Fruit fly (Drosophila melanogaster): ENCODE results near the gene CG43610.
A peak's percentile ranks its signal among the peaks of the same experiment; 100 is the strongest.

Gene CG43610

dm6 chr2L:6787029-6787972 is 11.7 kb upstream of the CG43610 start (continued):
- TF ChIP-seq net (GFP tag; optimal IDR thresholded peaks at IDR 0.05) (peak; percentile 95), CG11294 (GFP tag; IDR thresholded peaks at IDR 0.05) (peak; percentile 84), CG6854 (GFP tag; optimal IDR thresholded peaks at IDR 0.05) (peak; percentile 84), eg (GFP tag; IDR thresholded peaks at IDR 0.05) (peak; percentile 89), Sox102F (GFP tag; optimal IDR thresholded peaks at IDR 0.05) (peak; percentile 92), OdsH (GFP tag; optimal IDR thresholded peaks at IDR 0.05) (peak; percentile 96), dsx (GFP tag; optimal IDR thresholded peaks at IDR 0.05; ENCODE audit: poor library complexity, severe bottlenecking) (peak; percentile 85), fd85E (GFP tag; optimal IDR thresholded peaks at IDR 0.05) (peak; percentile 67), Sox14 (GFP tag; optimal IDR thresholded peaks at IDR 0.05) (peak; percentile 95), topi (GFP tag; optimal IDR thresholded peaks at IDR 0.05) (peak; percentile 95)

- TF ChIP-seq Eip78C (GFP tag), result peak; percentile 75
- peak; percentile 10 for TF ChIP-seq spab (GFP tag; optimal IDR thresholded peaks at IDR 0.05)
- peak; percentile 27 for TF ChIP-seq Sox102F (GFP tag; optimal IDR thresholded peaks at IDR 0.05)
- TF ChIP-seq eg (GFP tag; IDR thresholded peaks at IDR 0.05), result peak; percentile 67; the same call in 2 of the 3 replicates
- no peak for TF ChIP-seq ss (GFP tag; optimal IDR thresholded peaks at IDR 0.05)
- TF ChIP-seq lz (GFP tag; optimal IDR thresholded peaks at IDR 0.05), result peak; percentile 28
- peak; percentile 17 for TF ChIP-seq Sox15 (GFP tag; optimal IDR thresholded peaks at IDR 0.05)
- peak; percentile 64 for TF ChIP-seq Ets96B (tag; optimal IDR thresholded peaks at IDR 0.05)
- no peak for TF ChIP-seq Hr38 (GFP tag; optimal IDR thresholded peaks at IDR 0.05)
- TF ChIP-seq acj6 (GFP tag; optimal IDR thresholded peaks at IDR 0.05), result peak; percentile 52
- TF ChIP-seq CG10631 (GFP tag; optimal IDR thresholded peaks at IDR 0.05), result peak; percentile 54
- TF ChIP-seq fd59A (GFP tag; optimal IDR thresholded peaks at IDR 0.05), result peak; percentile 5
- TF ChIP-seq pdm3 (GFP tag; optimal IDR thresholded peaks at IDR 0.05), result peak; percentile 60
- TF ChIP-seq CG9139 (GFP tag; optimal IDR thresholded peaks at IDR 0.05), result no peak
- TF ChIP-seq Met (GFP tag; optimal IDR thresholded peaks at IDR 0.05), result peak; percentile 18
- TF ChIP-seq CG15336 (GFP tag; IDR thresholded peaks at IDR 0.05), result peak; percentile 76
- peak; percentile 59 for TF ChIP-seq dac (GFP tag; optimal IDR thresholded peaks at IDR 0.05)
- TF ChIP-seq CG10669 (GFP tag; optimal IDR thresholded peaks at IDR 0.05), result peak; percentile 57
- TF ChIP-seq CG34406 (GFP tag; optimal IDR thresholded peaks at IDR 0.05), result peak; percentile 34
- peak; percentile 52; the same call in 2 of the 3 replicates for TF ChIP-seq CG6163 (GFP tag; IDR thresholded peaks at IDR 0.05)
- TF ChIP-seq CG8119 (GFP tag; IDR thresholded peaks at IDR 0.05), result peak; percentile 72
- TF ChIP-seq fd85E (GFP tag; optimal IDR thresholded peaks at IDR 0.05), result no peak
- TF ChIP-seq achi (GFP tag; optimal IDR thresholded peaks at IDR 0.05), result peak; percentile 76
- peak; percentile 57 for TF ChIP-seq Hr39 (GFP tag; optimal IDR thresholded peaks at IDR 0.05)
- peak; percentile 67 for TF ChIP-seq OdsH (GFP tag; optimal IDR thresholded peaks at IDR 0.05)
- no peak for TF ChIP-seq Blimp-1 (GFP tag; optimal IDR thresholded peaks at IDR 0.05)
- TF ChIP-seq CG6808 (GFP tag; optimal IDR thresholded peaks at IDR 0.05), result peak; percentile 20
- TF ChIP-seq CG11902 (GFP tag; optimal IDR thresholded peaks at IDR 0.05), result no peak
- TF ChIP-seq Hr4 (GFP tag; optimal IDR thresholded peaks at IDR 0.05), result peak; percentile 63
- TF ChIP-seq dsx (GFP tag; optimal IDR thresholded peaks at IDR 0.05; ENCODE audit: poor library complexity, severe bottlenecking), result peak; percentile 5
- TF ChIP-seq svp (GFP tag), result peak; percentile 85
- no peak for TF ChIP-seq Eip93F (GFP tag; optimal IDR thresholded peaks at IDR 0.05)
- TF ChIP-seq vri (GFP tag; optimal IDR thresholded peaks at IDR 0.05), result no peak
- peak; percentile 2 for TF ChIP-seq Smox (GFP tag; optimal IDR thresholded peaks at IDR 0.05)
- peak; percentile 56 for TF ChIP-seq CG11762 (GFP tag; optimal IDR thresholded peaks at IDR 0.05; ENCODE audit: insufficient read depth)
- TF ChIP-seq Gug (GFP tag; IDR thresholded peaks at IDR 0.05), result peak; percentile 38
- peak in 1 of 2 experiments; percentile 53 for TF ChIP-seq salr (GFP tag; optimal IDR thresholded peaks at IDR 0.05)
- TF ChIP-seq CG8632 (GFP tag; optimal IDR thresholded peaks at IDR 0.05), result peak; percentile 51
- peak; percentile 44 for TF ChIP-seq cyc (GFP tag; optimal IDR thresholded peaks at IDR 0.05)
- TF ChIP-seq CG31627 (GFP tag; optimal IDR thresholded peaks at IDR 0.05), result peak; percentile 57
- TF ChIP-seq CG11294 (GFP tag; IDR thresholded peaks at IDR 0.05), result 0 out of 2 replicates have a peak, but pooled peaks have one; percentile 14
- no peak for TF ChIP-seq CG16779 (tag; optimal IDR thresholded peaks at IDR 0.05)
- no peak for TF ChIP-seq Lpt (GFP tag; optimal IDR thresholded peaks at IDR 0.05)
Measured at dm6 chr2L:6787973-6788368, 11.0 kb upstream of the CG43610 start.
